Worm (Caenorhabditis elegans): Measurements from ENCODE around the gene F19F10.3.
A peak's percentile ranks its signal among the peaks of the same experiment; 100 is the strongest.

ce11 chrV:7508566-7509044, 43.3 kb upstream of the F19F10.3 start, which contains the start of the genes str-31 and nhr-172:
- TF ChIP-seq elt-3 (tag; optimal IDR thresholded peaks at IDR 0.05), result no peak
- TF ChIP-seq unc-62 (GFP tag; optimal IDR thresholded peaks at IDR 0.05), result peak; percentile 19
- TF ChIP-seq nhr-12 (tag; optimal IDR thresholded peaks at IDR 0.05), result no peak
- TF ChIP-seq unc-39 (tag; optimal IDR thresholded peaks at IDR 0.05), result no peak
- TF ChIP-seq ceh-83 (GFP tag; optimal IDR thresholded peaks at IDR 0.05), result no peak
- no peak for TF ChIP-seq sptf-1 (tag; optimal IDR thresholded peaks at IDR 0.05)
- TF ChIP-seq nhr-76 (tag; optimal IDR thresholded peaks at IDR 0.05), result no peak
- no peak for TF ChIP-seq nhr-2 (tag; optimal IDR thresholded peaks at IDR 0.05)
- TF ChIP-seq mls-2 (tag; optimal IDR thresholded peaks at IDR 0.05), result no peak
- no peak for TF ChIP-seq nhr-237 (tag; optimal IDR thresholded peaks at IDR 0.05)
- no peak for TF ChIP-seq lin-13 (tag; optimal IDR thresholded peaks at IDR 0.05)
- no peak for TF ChIP-seq mab-5 (tag; optimal IDR thresholded peaks at IDR 0.05)
- TF ChIP-seq ces-1 (GFP tag; optimal IDR thresholded peaks at IDR 0.05), result no peak
- no peak for TF ChIP-seq snpc-4 (tag; optimal IDR thresholded peaks at IDR 0.05)

All from whole organism, mixed stage, embryonic.